Fruit fly (Drosophila melanogaster): Measurements from ENCODE around the gene CG18789.
A peak's percentile ranks its signal among the peaks of the same experiment; 100 is the strongest.
"Not testable (repeated sequence)": the region's sequence is repeated elsewhere in the genome, so short reads cannot be mapped to it uniquely, and the experiment has no call there.

The CG18789 gene

DNA sequence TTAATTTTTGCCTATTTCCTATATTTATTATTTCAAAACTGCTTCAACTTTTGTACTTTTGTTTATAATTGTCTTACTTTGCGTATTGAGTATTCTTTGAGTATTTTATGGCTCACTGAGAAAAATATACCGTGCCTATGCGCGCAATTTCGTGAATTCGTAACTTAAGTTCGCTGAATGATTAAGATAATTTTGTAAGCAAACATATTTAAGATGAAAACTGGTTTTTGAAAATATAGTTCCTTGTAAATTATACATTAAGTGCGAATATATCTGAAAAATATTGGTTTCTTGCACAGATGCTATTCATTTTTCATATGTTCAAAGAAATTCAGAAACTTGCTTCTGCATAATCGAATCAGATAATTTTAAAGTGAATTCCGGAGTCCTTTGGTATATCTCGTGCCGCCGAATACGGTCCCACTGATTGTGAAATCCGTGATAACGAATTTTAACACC lies at the start of gene CG18789, which contains the start of gene Qtzl:
Gene CG18789 (minus strand): TSS at position 101 of the 459 bp plus-strand sequence.
Gene Qtzl (plus strand): TSS at position 409 of the 459 bp plus-strand sequence.
- not testable (repeated sequence) for TF ChIP-seq CG33017 (tag; optimal IDR thresholded peaks at IDR 0.05); bab1 (GFP tag; optimal IDR thresholded peaks at IDR 0.05); cic (GFP tag; optimal IDR thresholded peaks at IDR 0.05)

DNA sequence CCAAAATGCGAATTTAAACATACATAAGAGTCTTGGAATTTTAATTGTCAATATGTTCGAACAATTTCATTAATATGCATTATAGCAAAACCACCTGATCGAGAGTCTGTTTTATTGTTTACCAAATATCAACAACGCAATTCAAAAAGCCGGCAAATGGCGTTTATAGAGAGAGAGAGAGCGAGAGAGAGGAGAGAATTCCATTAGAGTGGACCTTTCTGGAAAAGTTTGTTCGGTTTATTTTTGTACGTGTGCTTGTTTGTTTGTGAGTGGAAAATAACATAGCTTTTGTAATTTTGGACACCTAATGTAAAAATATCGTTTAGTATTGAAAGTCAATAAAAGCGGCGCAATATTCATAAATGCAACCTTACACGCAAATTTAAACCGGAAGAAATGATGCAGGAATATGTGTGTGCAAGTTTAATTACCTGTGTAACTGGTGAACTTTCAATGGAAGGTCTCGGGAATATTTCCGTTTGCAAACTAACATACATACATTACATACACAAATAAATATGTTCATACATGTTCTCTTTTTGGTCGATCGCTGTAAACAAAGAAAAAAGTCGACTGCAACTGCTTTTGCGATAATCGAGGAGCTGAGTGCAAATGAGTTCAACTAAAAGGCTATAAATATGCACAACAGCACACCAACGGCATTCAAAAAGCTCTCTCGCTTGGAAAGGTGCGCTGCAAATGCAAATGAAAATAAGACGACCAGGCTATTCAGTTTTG lies 49.5 kb upstream of the CG18789 start, which contains the start of gene CG6785:
Gene CG6785 (minus strand): TSS at position 588 of the 738 bp plus-strand sequence.
- peak; percentile 93 for TF ChIP-seq bab1 (GFP tag; optimal IDR thresholded peaks at IDR 0.05)
- peak; percentile 69 for TF ChIP-seq pad (GFP tag; optimal IDR thresholded peaks at IDR 0.05)
- TF ChIP-seq CG7101 (tag; optimal IDR thresholded peaks at IDR 0.05) = peak; percentile 96
- peak; percentile 90 for TF ChIP-seq CG12768 (GFP tag; optimal IDR thresholded peaks at IDR 0.05)
- TF ChIP-seq cnc (optimal IDR thresholded peaks at IDR 0.05) = no peak
- peak; percentile 56 for TF ChIP-seq Clk (GFP tag; optimal IDR thresholded peaks at IDR 0.05)
- TF ChIP-seq toe (GFP tag; optimal IDR thresholded peaks at IDR 0.05) = peak; percentile 60
- peak; percentile 81 for TF ChIP-seq tj (GFP tag; optimal IDR thresholded peaks at IDR 0.05)
- TF ChIP-seq kay (GFP tag; ENCODE audit: borderline replicate concordance) = peak; percentile 96
- TF ChIP-seq CG14711 (tag; optimal IDR thresholded peaks at IDR 0.05) = peak; percentile 87
- peak; percentile 73 for TF ChIP-seq ovo (GFP tag; optimal IDR thresholded peaks at IDR 0.05)
- peak; percentile 88 for TF ChIP-seq CG33017 (tag; optimal IDR thresholded peaks at IDR 0.05)
- peak; percentile 83 for TF ChIP-seq CG7045 (GFP tag; optimal IDR thresholded peaks at IDR 0.05)
- TF ChIP-seq CG11617 (GFP tag; optimal IDR thresholded peaks at IDR 0.05) = peak; percentile 95
- peak; percentile 87 for TF ChIP-seq cic (GFP tag; optimal IDR thresholded peaks at IDR 0.05)
- TF ChIP-seq Mnt (GFP tag; optimal IDR thresholded peaks at IDR 0.05) = peak; percentile 78
- TF ChIP-seq CG1620 (GFP tag; optimal IDR thresholded peaks at IDR 0.05) = peak; percentile 71
- peak; percentile 61 for TF ChIP-seq Hr96 (GFP tag; optimal IDR thresholded peaks at IDR 0.05)
- peak; percentile 92 for TF ChIP-seq Crg-1 (GFP tag; optimal IDR thresholded peaks at IDR 0.05)
- TF ChIP-seq CG5204 (GFP tag; optimal IDR thresholded peaks at IDR 0.05) = peak; percentile 79

DNA sequence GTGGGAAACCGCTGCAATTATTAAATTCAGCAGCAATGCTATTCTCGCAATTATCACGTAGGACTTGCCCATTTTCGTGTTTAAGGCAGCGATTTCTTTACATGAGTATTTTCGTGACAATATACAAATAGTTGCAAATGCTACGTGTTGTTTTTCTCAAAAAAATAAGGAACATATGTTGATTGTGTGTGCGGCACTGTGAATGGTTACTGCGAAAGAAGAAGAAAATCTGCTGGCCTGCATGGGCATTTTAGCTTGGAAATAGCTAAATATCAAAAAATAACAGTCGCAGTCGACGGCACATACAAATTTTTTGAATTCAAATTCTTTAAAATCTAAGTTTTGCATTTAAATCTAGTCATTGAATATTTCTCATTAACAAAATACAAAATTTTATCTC lies 45.3 kb upstream of the CG18789 start, which contains the start of gene CG6766:
Gene CG6766 (minus strand): TSS at position 180 of the 400 bp plus-strand sequence.
- TF ChIP-seq pad (GFP tag; optimal IDR thresholded peaks at IDR 0.05) (no peak), CG33017 (tag; optimal IDR thresholded peaks at IDR 0.05) (no peak), tj (GFP tag; optimal IDR thresholded peaks at IDR 0.05) (peak; percentile 18), bab1 (GFP tag; optimal IDR thresholded peaks at IDR 0.05) (peak; percentile 51)

DNA sequence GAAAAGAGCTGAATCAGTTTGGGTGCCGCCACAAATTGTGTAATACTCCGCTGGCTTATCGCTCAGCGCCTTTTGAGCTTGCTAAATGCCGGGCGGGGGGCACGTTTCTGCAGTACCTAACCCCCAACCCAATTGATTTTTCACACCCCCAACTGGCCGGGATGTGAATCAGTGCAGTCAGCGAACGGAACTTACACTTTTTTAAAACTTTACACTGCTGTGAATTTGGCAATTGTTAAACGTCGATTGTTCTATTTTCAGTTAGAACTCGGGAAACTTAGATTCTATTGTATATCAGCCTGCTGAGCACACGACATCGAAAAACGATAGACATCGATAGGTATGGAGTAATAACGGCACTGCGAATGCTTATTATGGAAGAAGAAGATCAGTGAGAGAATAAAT lies 42.9 kb upstream of the CG18789 start, which contains the start of gene Tom70:
Gene Tom70 (minus strand): TSS at position 335 of the 405 bp plus-strand sequence.
- no peak for TF ChIP-seq CG1620 (GFP tag; optimal IDR thresholded peaks at IDR 0.05)
- peak; percentile 13 for TF ChIP-seq ovo (GFP tag; optimal IDR thresholded peaks at IDR 0.05)
- peak; percentile 81 for TF ChIP-seq Mnt (GFP tag; optimal IDR thresholded peaks at IDR 0.05)

DNA sequence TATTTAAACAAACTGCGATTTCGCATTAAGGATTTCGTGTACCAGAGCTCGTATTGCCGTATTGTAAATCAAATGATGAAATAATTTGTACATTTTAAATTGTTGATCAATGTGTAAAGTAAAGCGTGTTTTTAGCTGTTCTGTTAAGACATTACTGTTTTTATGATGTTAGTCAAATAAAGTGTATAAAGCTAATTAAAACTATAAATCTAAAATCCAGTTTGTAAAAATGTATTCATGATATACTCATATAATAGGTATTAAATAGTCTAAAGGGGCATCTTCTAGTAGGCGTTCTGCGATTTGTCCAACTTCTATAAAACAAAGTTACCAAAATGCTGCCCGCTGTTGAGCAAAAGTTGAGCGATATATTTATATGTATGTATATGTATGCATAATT lies 38.7 kb upstream of the CG18789 start, which contains the start of gene CG18788:
Gene CG18788 (plus strand): TSS at position 301 of the 400 bp plus-strand sequence.
- no peak for TF ChIP-seq CG7045 (GFP tag; optimal IDR thresholded peaks at IDR 0.05)
- TF ChIP-seq Crg-1 (GFP tag; optimal IDR thresholded peaks at IDR 0.05) = no peak
- no peak for TF ChIP-seq CG11617 (GFP tag; optimal IDR thresholded peaks at IDR 0.05)
- TF ChIP-seq CG14711 (tag; optimal IDR thresholded peaks at IDR 0.05) = no peak
- no peak for TF ChIP-seq CG12768 (GFP tag; optimal IDR thresholded peaks at IDR 0.05)
- no peak for TF ChIP-seq kay (GFP tag; ENCODE audit: borderline replicate concordance)
- TF ChIP-seq pad (GFP tag; optimal IDR thresholded peaks at IDR 0.05) = no peak

DNA sequence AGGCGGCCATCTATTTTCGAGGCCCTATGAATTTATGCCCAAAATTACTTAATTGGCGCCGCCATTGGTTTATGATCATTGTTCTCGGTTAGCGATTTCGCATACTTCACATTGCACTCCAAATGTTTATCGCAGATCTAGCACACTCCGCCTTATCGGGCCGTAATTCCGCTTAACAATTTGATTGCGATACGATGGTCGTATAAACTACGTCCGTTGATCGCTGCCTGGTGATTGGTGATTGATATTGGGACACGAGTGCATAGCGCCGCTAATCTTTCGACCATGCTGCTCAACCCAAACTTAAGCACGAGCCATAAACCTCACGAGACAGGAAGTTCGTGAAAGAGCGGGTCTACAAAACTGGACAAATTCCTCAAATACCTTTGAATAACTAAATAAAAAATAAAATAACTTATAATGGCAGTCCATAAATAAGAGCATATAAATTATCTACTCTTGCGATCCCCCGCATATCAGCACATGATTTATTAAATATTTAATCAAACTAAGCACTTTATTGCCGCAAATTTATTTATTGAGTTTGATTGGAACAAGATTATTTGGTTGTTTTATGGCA lies 35.4 kb upstream of the CG18789 start:
- TF ChIP-seq cic (GFP tag; optimal IDR thresholded peaks at IDR 0.05) (peak; percentile 4), Mnt (GFP tag; optimal IDR thresholded peaks at IDR 0.05) (no peak)

DNA sequence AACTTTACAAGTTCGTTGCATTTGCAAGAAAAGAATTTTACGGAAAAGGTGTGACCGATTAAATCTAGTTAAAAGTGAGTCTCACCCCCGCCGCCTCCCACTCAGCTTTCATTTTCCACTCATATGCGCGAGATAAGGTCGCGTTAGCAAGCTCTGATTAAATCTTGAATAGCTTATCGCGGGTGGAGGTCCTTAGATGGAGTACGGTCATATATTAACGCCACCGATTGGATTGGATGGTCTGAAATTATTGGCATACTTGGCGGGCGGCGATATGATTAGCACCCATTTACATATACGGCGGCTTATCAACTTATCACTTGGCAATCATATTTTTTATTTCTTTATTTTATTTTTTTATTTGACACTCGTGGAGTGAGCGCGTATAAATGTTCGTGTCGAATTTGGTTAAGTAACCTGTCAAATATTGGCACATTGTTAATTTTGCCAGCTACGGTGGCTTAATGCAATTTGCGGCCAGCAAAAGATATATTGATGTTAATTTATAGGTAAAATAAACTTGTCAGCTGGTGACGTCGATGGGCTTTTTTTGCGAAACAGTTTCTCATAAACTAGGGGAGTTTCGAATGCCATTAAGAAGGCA lies 34.5 kb upstream of the CG18789 start:
- TF ChIP-seq Hr96 (GFP tag; optimal IDR thresholded peaks at IDR 0.05) = peak; percentile 7
- no peak for TF ChIP-seq CG12768 (GFP tag; optimal IDR thresholded peaks at IDR 0.05)
- TF ChIP-seq CG5204 (GFP tag; optimal IDR thresholded peaks at IDR 0.05) = no peak
